Worm (Caenorhabditis elegans) whole organism, mixed stage, embryonic: ENCODE data around the gene ZK54.3.

ENCODE experiments used
- M03D4.4 ChIP-seq: sonication (generic microtip); optimal IDR thresholded peaks from 2 replicates; lab custom pipeline; 2017; ENCODE audit warnings: mild to moderate bottlenecking, missing genetic modification characterization, missing compliant biosample characterization
- blmp-1 ChIP-seq: fragments of 150-350 bp; optimal IDR thresholded peaks from 2 replicates; lab custom pipeline; 2014; ENCODE audit warnings: missing biosample characterization, missing genetic modification characterization
- ceh-83 ChIP-seq: fragments of 200-800 bp; sonication (Bioruptor generic); optimal IDR thresholded peaks from 2 replicates; lab custom pipeline; 2018; ENCODE audit warnings: mild to moderate bottlenecking, missing genetic modification characterization, missing compliant biosample characterization
- ces-1 ChIP-seq: fragments of 150-350 bp; optimal IDR thresholded peaks from 2 replicates; lab custom pipeline; 2014; ENCODE audit warnings: missing biosample characterization, missing genetic modification reagents, missing genetic modification characterization
- cnd-1 ChIP-seq: fragments of 200-800 bp; sonication (Bioruptor generic); optimal IDR thresholded peaks from 2 replicates; lab custom pipeline; 2018; ENCODE audit warnings: mild to moderate bottlenecking, missing genetic modification characterization, missing compliant biosample characterization
- elt-3 ChIP-seq: fragments of 150-350 bp; optimal IDR thresholded peaks from 2 replicates; lab custom pipeline; 2014; ENCODE audit warnings: missing biosample characterization, missing genetic modification characterization
- flh-1 ChIP-seq: fragments of 200-800 bp; sonication (Bioruptor generic); optimal IDR thresholded peaks from 2 replicates; lab custom pipeline; 2018; ENCODE audit warnings: mild to moderate bottlenecking, missing genetic modification characterization, moderate library complexity, missing compliant biosample characterization
- ham-2 ChIP-seq: fragments of 200-800 bp; sonication (Bioruptor generic); optimal IDR thresholded peaks from 2 replicates; lab custom pipeline; 2018; ENCODE audit warnings: mild to moderate bottlenecking, missing genetic modification characterization, missing compliant biosample characterization
- hlh-1 ChIP-seq: fragments of 150-350 bp; optimal IDR thresholded peaks from 2 replicates; lab custom pipeline; 2014; ENCODE audit warnings: missing biosample characterization, missing genetic modification reagents, missing genetic modification characterization
- lin-13 ChIP-seq: fragments of 150-350 bp; optimal IDR thresholded peaks from 2 replicates; lab custom pipeline; 2014; ENCODE audit warnings: missing biosample characterization, missing genetic modification characterization
- lsy-2 ChIP-seq: fragments of 150-350 bp; optimal IDR thresholded peaks from 2 replicates; lab custom pipeline; 2014; ENCODE audit warnings: missing biosample characterization, missing genetic modification characterization
- mep-1 ChIP-seq: fragments of 150-350 bp; optimal IDR thresholded peaks from 2 replicates; lab custom pipeline; 2017; ENCODE audit warnings: missing biosample characterization, missing genetic modification reagents, missing genetic modification characterization, inconsistent platforms
- nhr-12 ChIP-seq: fragments of 150-350 bp; optimal IDR thresholded peaks from 2 replicates; lab custom pipeline; 2014; ENCODE audit warnings: missing biosample characterization, missing genetic modification characterization
- nhr-2 ChIP-seq: fragments of 150-350 bp; optimal IDR thresholded peaks from 2 replicates; lab custom pipeline; 2014; ENCODE audit warnings: missing biosample characterization, missing genetic modification characterization
- nhr-28 ChIP-seq: fragments of 150-350 bp; optimal IDR thresholded peaks from 2 replicates; lab custom pipeline; 2014; ENCODE audit warnings: missing biosample characterization, missing genetic modification characterization
- nhr-76 ChIP-seq: sonication (generic microtip); optimal IDR thresholded peaks from 2 replicates; lab custom pipeline; 2017; ENCODE audit warnings: missing biosample characterization, missing genetic modification characterization
- pha-4 ChIP-seq: fragments of 150-350 bp; optimal IDR thresholded peaks from 2 replicates; lab custom pipeline; 2018; ENCODE audit warnings: missing biosample characterization, missing genetic modification reagents, missing genetic modification characterization
- sem-2 ChIP-seq: fragments of 200-800 bp; sonication (Bioruptor generic); optimal IDR thresholded peaks from 2 replicates; lab custom pipeline; 2018; ENCODE audit warnings: mild to moderate bottlenecking, missing genetic modification characterization, missing compliant biosample characterization
- snpc-4 ChIP-seq: fragments of 150-350 bp; optimal IDR thresholded peaks from 2 replicates; lab custom pipeline; 2014; ENCODE audit warnings: missing biosample characterization, missing genetic modification characterization
- tbx-8 ChIP-seq: fragments of 200-800 bp; sonication (Bioruptor generic); optimal IDR thresholded peaks from 2 replicates; lab custom pipeline; 2018; ENCODE audit warnings: mild to moderate bottlenecking, missing genetic modification characterization, moderate library complexity, missing compliant biosample characterization
- unc-120 ChIP-seq: sonication (generic microtip); optimal IDR thresholded peaks from 2 replicates; lab custom pipeline; 2017; ENCODE audit warnings: missing genetic modification characterization, missing compliant biosample characterization; ENCODE audit not compliant: poor library complexity, severe bottlenecking
- unc-39 ChIP-seq: fragments of 150-350 bp; optimal IDR thresholded peaks from 2 replicates; lab custom pipeline; 2014; ENCODE audit warnings: missing biosample characterization, missing genetic modification characterization
- unc-62 ChIP-seq: fragments of 150-350 bp; optimal IDR thresholded peaks from 2 replicates; lab custom pipeline; 2014; ENCODE audit warnings: missing biosample characterization, missing genetic modification reagents, missing genetic modification characterization
- zip-8 ChIP-seq: fragments of 150-350 bp; optimal IDR thresholded peaks from 2 replicates; lab custom pipeline; 2014; ENCODE audit warnings: missing biosample characterization, missing genetic modification characterization

ZK54.3 gene

ce11 chrX:17422593-17422992, 44.2 kb downstream of the ZK54.3 start:
- TF ChIP-seq pha-4: no peak
- no peak for TF ChIP-seq blmp-1 (tag; lab: Kevin White, UChicago)
- no peak for TF ChIP-seq nhr-28 (tag; lab: Kevin White, UChicago)
- TF ChIP-seq unc-120 (tag; lab: Kevin White, UChicago): no peak
- no peak for TF ChIP-seq sem-2
- no peak for TF ChIP-seq nhr-2 (tag; lab: Kevin White, UChicago)

- no peak for TF ChIP-seq snpc-4 (tag; lab: Kevin White, UChicago)
- no peak for TF ChIP-seq ces-1 (GFP tag; lab: Kevin White, UChicago)
- TF ChIP-seq elt-3 (tag; lab: Kevin White, UChicago): no peak
Measured at ce11 chrX:17421532-17422078, 45.2 kb downstream of the ZK54.3 start, which contains the start of gene osm-11. Gene osm-11 (minus strand): TSS chrX:17421582.

DNA sequence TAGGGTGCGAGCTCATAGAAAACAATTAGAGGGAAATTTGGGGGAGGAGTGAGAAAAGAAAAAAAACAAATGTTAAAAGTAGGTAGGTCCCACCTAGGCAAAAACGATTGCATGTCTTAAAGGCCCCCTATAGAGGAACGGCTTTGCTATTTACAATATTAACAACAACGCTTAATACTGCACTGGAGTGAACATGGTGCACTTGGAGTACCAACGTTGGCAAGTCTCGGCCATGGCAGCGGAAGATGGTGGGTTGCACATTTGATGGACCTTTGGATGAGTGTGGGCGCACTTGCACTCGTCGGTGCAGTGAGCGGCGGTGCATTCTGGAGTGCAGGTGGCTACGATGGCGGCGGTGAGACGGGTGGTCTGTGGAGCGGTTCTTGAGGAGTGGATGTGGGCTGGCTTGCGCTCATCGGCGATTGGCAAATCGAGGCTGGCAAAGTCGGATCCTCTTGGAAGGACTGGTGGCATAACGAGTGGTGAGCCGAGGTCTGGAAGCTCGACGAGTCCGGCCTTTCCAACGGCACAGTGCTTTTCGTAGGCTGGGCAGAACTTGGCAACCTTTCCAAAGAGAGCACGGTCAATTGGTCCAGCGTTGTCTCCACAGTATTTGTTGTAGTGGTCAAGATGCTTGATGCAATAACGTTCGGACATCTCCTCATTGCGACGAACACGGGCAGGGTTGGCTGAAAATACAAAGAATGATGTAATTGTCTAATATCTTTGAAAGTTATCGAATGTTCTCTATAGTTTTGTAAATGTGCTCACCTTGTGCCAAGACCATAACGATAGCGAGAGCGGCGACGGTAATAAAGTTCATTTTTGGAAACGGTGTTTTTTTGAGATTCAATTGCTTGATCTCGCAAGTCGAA, 46.0 kb downstream of the ZK54.3 start:
- TF ChIP-seq M03D4.4 (tag; lab: Kevin White, UChicago) (no peak), zip-8 (tag; lab: Kevin White, UChicago) (no peak), flh-1 (GFP tag; lab: Kevin White, UChicago) (no peak), elt-3 (tag; lab: Kevin White, UChicago) (no peak), ham-2 (GFP tag; lab: Kevin White, UChicago) (no peak), lin-13 (no peak), unc-39 (no peak), nhr-76 (tag; lab: Kevin White, UChicago) (no peak), unc-120 (tag; lab: Kevin White, UChicago) (no peak), lsy-2 (tag; lab: Kevin White, UChicago) (no peak), cnd-1 (no peak)

DNA sequence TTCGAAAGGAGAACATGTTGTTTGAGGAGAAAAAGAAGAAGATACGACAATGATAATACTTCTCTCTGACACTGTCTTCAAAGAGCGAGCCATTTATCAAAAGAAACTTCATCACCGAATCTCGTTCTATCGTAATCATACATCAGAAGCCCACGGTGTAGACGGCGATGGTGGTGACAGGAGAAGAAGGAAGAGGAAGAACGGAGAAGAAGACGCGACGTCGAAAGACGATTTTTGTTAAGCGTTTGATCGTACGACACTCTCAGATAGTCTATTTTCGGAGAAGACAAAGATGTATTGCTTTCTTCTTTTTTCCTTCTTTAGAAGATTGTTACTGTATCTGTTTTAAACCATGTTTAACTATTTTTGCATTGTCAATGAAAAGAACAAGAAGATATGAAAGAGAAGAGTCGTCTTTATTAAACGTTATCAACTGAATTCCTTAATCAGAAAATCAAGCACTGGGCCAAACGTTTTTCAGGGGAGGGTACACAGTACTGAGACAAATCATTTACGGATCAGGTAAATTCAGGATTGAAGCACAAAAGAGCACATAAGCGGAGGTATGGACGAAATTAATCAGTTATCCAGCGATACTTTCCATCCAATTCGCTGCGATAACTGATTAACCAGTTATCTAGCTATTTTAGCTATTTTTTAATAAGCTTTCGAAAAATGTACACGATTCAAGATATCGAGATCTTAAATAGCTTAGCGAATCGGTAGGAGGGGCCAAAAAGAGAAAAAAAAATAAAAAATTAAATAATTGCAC, 46.8 kb downstream of the ZK54.3 start:
- TF ChIP-seq hlh-1: no peak
- TF ChIP-seq nhr-2 (tag; lab: Kevin White, UChicago): no peak
- TF ChIP-seq zip-8 (tag; lab: Kevin White, UChicago): no peak
- TF ChIP-seq lin-13: no peak
- no peak for TF ChIP-seq lsy-2 (tag; lab: Kevin White, UChicago)
- TF ChIP-seq unc-62 (GFP tag; lab: Kevin White, UChicago): no peak
- TF ChIP-seq nhr-12: no peak
- TF ChIP-seq ham-2 (GFP tag; lab: Kevin White, UChicago): no peak
- no peak for TF ChIP-seq nhr-76 (tag; lab: Kevin White, UChicago)
- no peak for TF ChIP-seq tbx-8 (GFP tag; lab: Kevin White, UChicago)
- TF ChIP-seq unc-39: no peak
- TF ChIP-seq flh-1 (GFP tag; lab: Kevin White, UChicago): no peak

ce11 chrX:17417505-17418004, 49.2 kb downstream of the ZK54.3 start:
- no peak for TF ChIP-seq blmp-1 (tag; lab: Kevin White, UChicago)
- no peak for TF ChIP-seq unc-39
- no peak for TF ChIP-seq elt-3 (tag; lab: Kevin White, UChicago)
- TF ChIP-seq ham-2 (GFP tag; lab: Kevin White, UChicago): no peak
- no peak for TF ChIP-seq pha-4
- TF ChIP-seq ceh-83 (GFP tag; lab: Kevin White, UChicago): no peak
- TF ChIP-seq mep-1 (tag; lab: Kevin White, UChicago): no peak
- no peak for TF ChIP-seq nhr-2 (tag; lab: Kevin White, UChicago)
- TF ChIP-seq lin-13: no peak
